Worm (Caenorhabditis elegans) whole organism, mixed stage, embryonic: ENCODE measurements around the gene rbm-25.
A peak's percentile ranks its signal among the peaks of the same experiment; 100 is the strongest.
"Not testable (repeated sequence)": the region's sequence is repeated elsewhere in the genome, so short reads cannot be mapped to it uniquely, and the experiment has no call there.

Experiments
- blmp-1 ChIP-seq: fragments of 150-350 bp; optimal IDR thresholded peaks from 2 replicates; lab custom pipeline; 2014; ENCODE audit warnings: missing biosample characterization, missing genetic modification characterization
- ceh-43 ChIP-seq: fragments of 200-800 bp; sonication (Bioruptor generic); optimal IDR thresholded peaks from 2 replicates; lab custom pipeline; 2018; ENCODE audit warnings: mild to moderate bottlenecking, missing genetic modification characterization, moderate library complexity, missing compliant biosample characterization
- mab-5 ChIP-seq: fragments of 150-350 bp; optimal IDR thresholded peaks from 2 replicates; lab custom pipeline; 2014; ENCODE audit warnings: missing biosample characterization, missing genetic modification characterization
- mls-2 ChIP-seq: sonication (generic microtip); optimal IDR thresholded peaks from 2 replicates; lab custom pipeline; 2016; ENCODE audit warnings: mild to moderate bottlenecking, missing genetic modification characterization, moderate library complexity, missing compliant biosample characterization
- nhr-2 ChIP-seq: fragments of 150-350 bp; optimal IDR thresholded peaks from 2 replicates; lab custom pipeline; 2014; ENCODE audit warnings: missing biosample characterization, missing genetic modification characterization
- nhr-28 ChIP-seq: fragments of 150-350 bp; optimal IDR thresholded peaks from 2 replicates; lab custom pipeline; 2014; ENCODE audit warnings: missing biosample characterization, missing genetic modification characterization
- nhr-76 ChIP-seq: sonication (generic microtip); optimal IDR thresholded peaks from 2 replicates; lab custom pipeline; 2017; ENCODE audit warnings: missing biosample characterization, missing genetic modification characterization
- tbx-8 ChIP-seq: fragments of 200-800 bp; sonication (Bioruptor generic); optimal IDR thresholded peaks from 2 replicates; lab custom pipeline; 2018; ENCODE audit warnings: mild to moderate bottlenecking, missing genetic modification characterization, moderate library complexity, missing compliant biosample characterization
- unc-39 ChIP-seq: fragments of 150-350 bp; optimal IDR thresholded peaks from 2 replicates; lab custom pipeline; 2014; ENCODE audit warnings: missing biosample characterization, missing genetic modification characterization
- unc-62 ChIP-seq: fragments of 150-350 bp; optimal IDR thresholded peaks from 2 replicates; lab custom pipeline; 2014; ENCODE audit warnings: missing biosample characterization, missing genetic modification reagents, missing genetic modification characterization
- ztf-11 ChIP-seq: fragments of 150-350 bp; optimal IDR thresholded peaks from 2 replicates; lab custom pipeline; 2014; ENCODE audit warnings: missing biosample characterization, missing genetic modification characterization

DNA sequence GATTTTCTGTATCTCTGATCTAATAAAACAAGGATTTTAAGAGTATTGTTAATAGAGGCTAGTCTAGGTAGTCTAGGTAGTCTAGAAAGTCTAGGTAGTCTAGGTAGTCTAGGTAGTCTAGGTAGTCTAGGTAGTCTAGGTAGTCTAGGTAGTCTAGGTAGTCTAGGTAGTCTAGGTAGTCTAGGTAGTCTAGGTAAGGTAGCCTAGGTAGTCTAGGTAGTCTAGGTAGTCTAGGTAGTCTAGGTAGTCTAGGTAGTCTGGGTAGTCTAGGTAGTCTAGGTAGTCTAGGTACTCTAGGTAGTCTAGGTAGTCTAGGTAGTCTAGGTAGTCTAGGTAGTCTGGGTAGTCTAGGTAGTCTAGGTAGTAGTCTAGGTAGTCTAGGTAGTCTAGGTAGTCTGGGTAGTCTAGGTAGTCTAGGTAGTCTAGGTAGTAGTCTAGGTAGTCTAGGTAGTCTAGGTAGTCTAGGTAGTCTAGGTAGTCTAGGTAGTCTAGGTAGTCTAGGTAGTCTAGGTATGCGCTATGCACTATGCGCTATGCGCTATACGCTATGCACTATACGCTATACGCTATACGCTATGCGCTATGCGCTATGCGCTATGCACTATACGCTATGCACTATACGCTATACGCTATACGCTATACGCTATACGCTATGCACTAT lies 12.0 kb downstream of the rbm-25 start:
- not testable (repeated sequence) for TF ChIP-seq nhr-2 (tag; lab: Kevin White, UChicago); unc-62 (GFP tag; lab: Kevin White, UChicago); mab-5 (tag; lab: Kevin White, UChicago); nhr-28; tbx-8 (GFP tag; lab: Kevin White, UChicago); ceh-43 (GFP tag; lab: Kevin White, UChicago); ztf-11 (tag; lab: Kevin White, UChicago); nhr-76 (tag; lab: Kevin White, UChicago); unc-39 (tag; lab: Kevin White, UChicago); blmp-1
- peak; percentile 77 for TF ChIP-seq mls-2 (tag; lab: Kevin White, UChicago)
